Worm (Caenorhabditis elegans): ENCODE data around the gene C28H8.2.

C28H8.2 gene

DNA sequence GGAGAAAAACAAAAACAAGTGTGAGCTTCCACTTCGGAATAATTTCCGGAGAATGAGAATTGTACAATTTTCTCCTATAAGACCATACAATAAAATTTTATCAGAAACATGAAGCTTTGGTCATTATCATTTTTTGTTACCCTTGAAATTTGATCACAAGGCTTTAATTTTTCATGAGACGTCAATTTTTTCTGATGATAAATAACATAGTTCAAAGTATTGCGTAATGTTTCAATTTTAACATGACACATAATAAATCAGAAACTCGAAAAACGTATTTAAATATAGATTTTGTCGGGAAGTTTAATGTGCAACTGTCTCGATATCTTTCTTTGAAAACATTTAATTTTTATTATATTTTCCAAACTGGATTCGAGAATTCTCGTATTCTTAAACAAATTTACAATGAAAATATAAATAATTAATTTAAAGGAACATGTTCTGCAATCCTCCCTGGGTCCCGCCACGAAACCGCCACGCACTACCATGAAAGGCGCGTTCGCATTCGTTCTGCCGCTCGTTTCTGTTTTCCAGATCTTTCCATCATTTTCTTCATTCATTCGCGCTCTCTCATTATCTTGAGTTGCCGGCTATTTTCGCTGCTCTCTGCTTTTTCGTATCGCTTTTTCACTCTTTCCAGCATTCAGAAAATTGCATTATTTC is 18.8 kb downstream of the C28H8.2 start:
- TF ChIP-seq swsn-7 (tag; optimal IDR thresholded peaks at IDR 0.05) (no peak), nhr-85 (tag) (peak; percentile 67), skn-1 (tag; optimal IDR thresholded peaks at IDR 0.05) (peak; percentile 19)

DNA sequence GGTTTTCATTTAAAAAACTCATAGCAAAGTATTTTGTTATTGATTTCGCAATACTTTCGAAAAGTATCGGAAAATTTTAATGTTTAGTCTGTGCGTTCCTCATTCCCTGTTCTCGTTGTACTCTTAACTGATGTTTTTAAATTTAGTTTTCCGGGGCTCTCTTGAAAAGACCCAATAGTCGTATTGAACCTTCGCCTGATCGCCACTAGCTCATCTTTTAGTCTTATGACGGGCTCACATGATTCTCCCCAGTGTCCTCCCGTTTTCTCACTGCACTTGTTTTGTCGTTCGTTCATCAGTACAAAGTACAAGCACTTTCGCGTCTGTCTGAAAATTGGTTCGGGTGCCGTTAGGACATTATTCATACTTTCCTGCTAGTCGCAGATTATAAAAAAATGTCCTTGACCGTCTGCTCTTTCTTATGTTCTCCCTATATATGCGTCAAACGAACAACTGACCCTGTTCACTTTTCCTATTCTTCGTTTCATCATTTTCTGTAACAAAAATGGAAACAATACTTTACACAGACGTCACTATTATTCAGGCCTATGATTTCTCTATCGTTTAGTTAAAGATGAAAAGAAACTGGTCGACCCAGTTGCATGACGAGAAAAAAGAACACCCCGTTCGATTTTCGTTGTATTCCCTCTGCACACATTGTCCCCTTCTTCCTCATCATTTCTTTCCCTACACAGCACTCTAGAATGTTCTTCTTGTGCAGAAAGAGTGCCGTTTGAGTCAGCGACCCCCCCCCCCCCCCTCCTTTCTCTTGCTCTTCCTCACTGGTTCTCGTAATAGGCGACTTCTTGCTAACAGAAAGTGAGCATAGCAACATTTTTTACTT is 19.6 kb downstream of the C28H8.2 start, which contains the start of gene ubq-1:
Gene ubq-1 (plus strand): TSS at position 802 of the 844 bp plus-strand sequence.
- TF ChIP-seq sptf-1 (tag; optimal IDR thresholded peaks at IDR 0.05) (no peak), snu-23 (GFP tag; optimal IDR thresholded peaks at IDR 0.05) (peak; percentile 1), ztf-4 (tag; optimal IDR thresholded peaks at IDR 0.05) (peak; percentile 42), C16A3.4 (tag; optimal IDR thresholded peaks at IDR 0.05) (no peak), ceh-63 (GFP tag; optimal IDR thresholded peaks at IDR 0.05) (no peak), irx-1 (tag; optimal IDR thresholded peaks at IDR 0.05) (no peak), ets-5 (GFP tag; IDR thresholded peaks at IDR 0.05) (no peak), hlh-4 (tag; optimal IDR thresholded peaks at IDR 0.05) (no peak), C34B4.2 (tag; optimal IDR thresholded peaks at IDR 0.05) (no peak), blmp-1 (tag; optimal IDR thresholded peaks at IDR 0.05) (no peak), lin-35 (GFP tag; optimal IDR thresholded peaks at IDR 0.05) (peak in 1 of 2 experiments; percentile 15), efl-3 (GFP tag; optimal IDR thresholded peaks at IDR 0.05) (no peak), efl-1 (optimal IDR thresholded peaks at IDR 0.05) (no peak), efl-1 (GFP tag; optimal IDR thresholded peaks at IDR 0.05 in 1 of 2) (peak in 1 of 2 experiments; percentile 65), nhr-19 (GFP tag; conservative IDR thresholded peaks at IDR 0.05) (0 out of 2 replicates have a peak, but pooled peaks have one; percentile 20), zip-4 (GFP tag; optimal IDR thresholded peaks at IDR 0.05) (peak; percentile 55), ztf-11 (tag; optimal IDR thresholded peaks at IDR 0.05) (no peak), xbp-1 (tag; optimal IDR thresholded peaks at IDR 0.05) (no peak), elt-3 (tag; optimal IDR thresholded peaks at IDR 0.05) (no peak), vab-15 (tag; optimal IDR thresholded peaks at IDR 0.05) (no peak), pag-3 (tag; optimal IDR thresholded peaks at IDR 0.05; ENCODE audit: borderline replicate concordance, insufficient read depth) (no peak), pax-3 (tag; optimal IDR thresholded peaks at IDR 0.05) (no peak), isw-1 (GFP tag; IDR thresholded peaks at IDR 0.05) (no peak), sup-37 (GFP tag; optimal IDR thresholded peaks at IDR 0.05) (no peak), ama-1 (optimal IDR thresholded peaks at IDR 0.05) (no peak), unc-130 (tag; optimal IDR thresholded peaks at IDR 0.05) (no peak), fos-1 (tag; optimal IDR thresholded peaks at IDR 0.05) (no peak), lsy-2 (tag; optimal IDR thresholded peaks at IDR 0.05) (no peak), unc-30 (tag; optimal IDR thresholded peaks at IDR 0.05) (no peak), F16B12.6 (tag; optimal IDR thresholded peaks at IDR 0.05) (no peak), mdl-1 (tag; optimal IDR thresholded peaks at IDR 0.05) (no peak), ceh-82 (tag; optimal IDR thresholded peaks at IDR 0.05) (no peak), hpl-2 (GFP tag; optimal IDR thresholded peaks at IDR 0.05) (no peak), ces-1 (GFP tag; optimal IDR thresholded peaks at IDR 0.05) (no peak), nhr-47 (tag; optimal IDR thresholded peaks at IDR 0.05) (no peak), fkh-10 (GFP tag; optimal IDR thresholded peaks at IDR 0.05) (no peak), tlp-1 (tag; optimal IDR thresholded peaks at IDR 0.05) (no peak), egl-13 (tag; optimal IDR thresholded peaks at IDR 0.05) (no peak), aly-2 (tag; optimal IDR thresholded peaks at IDR 0.05) (no peak), nhr-85 (tag) (no peak), tbx-2 (tag; optimal IDR thresholded peaks at IDR 0.05) (no peak), swsn-7 (tag; optimal IDR thresholded peaks at IDR 0.05) (no peak), egl-27 (tag; optimal IDR thresholded peaks at IDR 0.05) (no peak), nhr-90 (tag; optimal IDR thresholded peaks at IDR 0.05; ENCODE audit: poor library complexity) (no peak), ceh-88 (GFP tag; IDR thresholded peaks at IDR 0.05) (no peak), lin-13 (GFP tag; optimal IDR thresholded peaks at IDR 0.05) (no peak), nhr-77 (tag; optimal IDR thresholded peaks at IDR 0.05) (no peak), skn-1 (tag; optimal IDR thresholded peaks at IDR 0.05) (no peak), elt-2 (tag; optimal IDR thresholded peaks at IDR 0.05) (peak; percentile 19)
